Worm (Caenorhabditis elegans) whole organism, L4/young adult: ENCODE results near the gene ZK1321.4.

Source experiments
- W03F9.2 ChIP-seq: fragments of 150-350 bp; optimal IDR thresholded peaks from 2 replicates; lab custom pipeline; 2014; ENCODE audit warnings: missing biosample characterization, missing genetic modification characterization
- dao-5 ChIP-seq: sonication (generic microtip); optimal IDR thresholded peaks from 2 replicates; lab custom pipeline; 2016; ENCODE audit warnings: missing genotype, missing genetic modification characterization, moderate library complexity, missing compliant biosample characterization
- him-1 ChIP-seq: sonication (generic microtip); optimal IDR thresholded peaks from 2 replicates; lab custom pipeline; 2016; ENCODE audit warnings: missing genotype, missing genetic modification reagents, missing genetic modification characterization, missing compliant biosample characterization

- TF ChIP-seq W03F9.2 (tag; lab: Kevin White, UChicago) (no peak), dao-5 (tag; lab: Kevin White, UChicago) (no peak), him-1 (tag; lab: Kevin White, UChicago) (no peak)
These were observed 32.3 kb downstream of the ZK1321.4 start for ce11 chrII:9741400-9741799.
